Worm (Caenorhabditis elegans): ENCODE results near the gene grk-2.

ce11 chrIII:728074-728473, 52.2 kb downstream of the grk-2 start:
- TF ChIP-seq ces-1 (GFP tag; optimal IDR thresholded peaks at IDR 0.05) = no peak
- no peak for TF ChIP-seq ZK546.5 (tag; optimal IDR thresholded peaks at IDR 0.05)
- TF ChIP-seq unc-39 (tag; optimal IDR thresholded peaks at IDR 0.05) = no peak
- no peak for TF ChIP-seq nhr-42 (GFP tag; IDR thresholded peaks at IDR 0.05)
- no peak for TF ChIP-seq php-3 (GFP tag; IDR thresholded peaks at IDR 0.05)
- TF ChIP-seq ztf-11 (tag; optimal IDR thresholded peaks at IDR 0.05) = no peak
- TF ChIP-seq ceh-44 (GFP tag; IDR thresholded peaks at IDR 0.05) = no peak
- no peak for TF ChIP-seq mxl-2 (GFP tag; conservative IDR thresholded peaks at IDR 0.05)
